4 fruit fly cellular contexts compared by ENCODE assay signal in the genomic region with DNA sequence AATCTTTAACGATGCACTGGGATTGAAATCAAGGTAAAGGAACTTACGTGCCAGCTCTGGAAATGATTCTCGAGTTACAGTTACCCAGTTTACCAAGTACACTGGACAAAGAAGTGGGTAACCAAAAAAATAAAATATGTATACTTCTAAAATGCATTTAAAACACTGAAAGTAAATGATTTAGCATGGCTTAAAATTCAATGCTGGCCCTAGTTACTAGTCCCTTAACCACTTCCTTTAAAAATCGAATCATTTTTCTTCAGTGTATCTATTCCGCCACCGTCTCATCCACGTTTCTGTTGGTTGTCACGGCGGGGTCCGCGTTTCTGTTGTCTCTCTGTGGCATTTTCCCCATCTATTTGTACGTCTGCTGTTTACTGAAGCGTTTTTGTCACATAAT.
TF ChIP-seq lines count a peak whose summit lies in the region.

No protein-coding gene starts in this region.

- no peak for TF ChIP-seq CTCF in whole organism, embryonic (GFP tag; optimal IDR thresholded peaks at IDR 0.05; lab: Kevin White, UChicago)

TF ChIP-seq in whole organism, embryonic, 481 proteins besides CTCF, POLR2A, EP300 and RAD21 (continues in another document):
- no peak for TF ChIP-seq dan (GFP tag; IDR thresholded peaks at IDR 0.05; lab: Robert Waterston, UW)
- TF ChIP-seq gcm (GFP tag; optimal IDR thresholded peaks at IDR 0.05; lab: Kevin White, UChicago) = no peak
- no peak for TF ChIP-seq cad (GFP tag; optimal IDR thresholded peaks at IDR 0.05; lab: Kevin White, UChicago)
- no peak for TF ChIP-seq CG3838 (GFP tag; optimal IDR thresholded peaks at IDR 0.05; lab: Kevin White, UChicago)
- TF ChIP-seq CG30431 (GFP tag; optimal IDR thresholded peaks at IDR 0.05; lab: Kevin White, UChicago) = peak; percentile 28
- TF ChIP-seq Atf6 (GFP tag; IDR thresholded peaks at IDR 0.05; lab: Robert Waterston, UW) = peak; percentile 49
- TF ChIP-seq grau (tag; optimal IDR thresholded peaks at IDR 0.05; lab: Kevin White, UChicago) = peak; percentile 38
- no peak for TF ChIP-seq sima (GFP tag; optimal IDR thresholded peaks at IDR 0.05; lab: Kevin White, UChicago)
- peak; percentile 20 for TF ChIP-seq CG13296 (GFP tag; optimal IDR thresholded peaks at IDR 0.05; lab: Kevin White, UChicago)
- TF ChIP-seq bigmax (GFP tag; optimal IDR thresholded peaks at IDR 0.05; lab: Kevin White, UChicago) = no peak
- no peak for TF ChIP-seq CG12071 (GFP tag; optimal IDR thresholded peaks at IDR 0.05; lab: Kevin White, UChicago)
- peak; percentile 50 for TF ChIP-seq sisA (GFP tag; IDR thresholded peaks at IDR 0.05; lab: Robert Waterston, UW)
- no peak for TF ChIP-seq Elba2 (GFP tag; optimal IDR thresholded peaks at IDR 0.05; lab: Kevin White, UChicago)
- TF ChIP-seq ci (GFP tag; IDR thresholded peaks at IDR 0.05; lab: Robert Waterston, UW) = no peak
- TF ChIP-seq bowl (GFP tag; IDR thresholded peaks at IDR 0.05; lab: Robert Waterston, UW) = no peak
- peak; percentile 35 for TF ChIP-seq bcd (GFP tag; optimal IDR thresholded peaks at IDR 0.05; lab: Kevin White, UChicago)
- no peak for TF ChIP-seq chn (GFP tag; optimal IDR thresholded peaks at IDR 0.05; lab: Kevin White, UChicago)
- no peak for TF ChIP-seq CG3726 (GFP tag; IDR thresholded peaks at IDR 0.05; lab: Robert Waterston, UW)
- TF ChIP-seq otp (GFP tag; IDR thresholded peaks at IDR 0.05; lab: Robert Waterston, UW) = 0 out of 3 replicates have a peak, but pooled peaks have one; percentile 29
- TF ChIP-seq pfk (GFP tag; optimal IDR thresholded peaks at IDR 0.05; lab: Kevin White, UChicago) = no peak
- TF ChIP-seq CG6854 (GFP tag; optimal IDR thresholded peaks at IDR 0.05; lab: Kevin White, UChicago) = no peak
- TF ChIP-seq unc-4 (GFP tag; IDR thresholded peaks at IDR 0.05; lab: Robert Waterston, UW; ENCODE audit: partially characterized antibody) = no peak

TF ChIP-seq in whole organism, prepupa, 60 proteins besides CTCF, POLR2A, EP300 and RAD21 (continues in another document):
- TF ChIP-seq CG6276 (GFP tag; optimal IDR thresholded peaks at IDR 0.05; lab: Kevin White, UChicago) = peak; percentile 1
- TF ChIP-seq CG34406 (GFP tag; optimal IDR thresholded peaks at IDR 0.05; lab: Kevin White, UChicago) = no peak
- TF ChIP-seq ss (GFP tag; optimal IDR thresholded peaks at IDR 0.05; lab: Kevin White, UChicago) = peak in 1 of 2 experiments; percentile 4
- peak; percentile 33 for TF ChIP-seq Ets96B (tag; optimal IDR thresholded peaks at IDR 0.05; lab: Kevin White, UChicago)
- peak; percentile 43 for TF ChIP-seq CG32006 (GFP tag; optimal IDR thresholded peaks at IDR 0.05; lab: Kevin White, UChicago)
- TF ChIP-seq Hr39 (GFP tag; optimal IDR thresholded peaks at IDR 0.05; lab: Kevin White, UChicago) = peak; percentile 12
- TF ChIP-seq CG31627 (GFP tag; optimal IDR thresholded peaks at IDR 0.05; lab: Kevin White, UChicago) = peak; percentile 14
- TF ChIP-seq CG3032 (tag; optimal IDR thresholded peaks at IDR 0.05; lab: Kevin White, UChicago) = peak; percentile 31
- peak; percentile 24 for TF ChIP-seq OdsH (GFP tag; optimal IDR thresholded peaks at IDR 0.05; lab: Kevin White, UChicago)
- no peak for TF ChIP-seq Blimp-1 (GFP tag; optimal IDR thresholded peaks at IDR 0.05; lab: Kevin White, UChicago)
- TF ChIP-seq CG8632 (GFP tag; optimal IDR thresholded peaks at IDR 0.05; lab: Kevin White, UChicago) = no peak
- TF ChIP-seq CG3919 (GFP tag; optimal IDR thresholded peaks at IDR 0.05; lab: Kevin White, UChicago) = peak; percentile 7
- TF ChIP-seq CG15336 (GFP tag; IDR thresholded peaks at IDR 0.05; lab: Robert Waterston, UW) = peak; percentile 34; the same call in 1 of the 2 replicates
- no peak for TF ChIP-seq Met (GFP tag; optimal IDR thresholded peaks at IDR 0.05; lab: Kevin White, UChicago)
- TF ChIP-seq svp (GFP tag; lab: Kevin White, UChicago) = peak; percentile 58
- no peak for TF ChIP-seq salr (GFP tag; optimal IDR thresholded peaks at IDR 0.05; lab: Kevin White, UChicago)
- TF ChIP-seq spab (GFP tag; optimal IDR thresholded peaks at IDR 0.05; lab: Kevin White, UChicago) = peak; percentile 3
- TF ChIP-seq pdm3 (GFP tag; optimal IDR thresholded peaks at IDR 0.05; lab: Kevin White, UChicago) = peak; percentile 28
- TF ChIP-seq CG11762 (GFP tag; optimal IDR thresholded peaks at IDR 0.05; lab: Kevin White, UChicago; ENCODE audit: insufficient read depth) = no peak
- TF ChIP-seq CG10631 (GFP tag; optimal IDR thresholded peaks at IDR 0.05; lab: Kevin White, UChicago) = peak; percentile 5
- TF ChIP-seq achi (GFP tag; optimal IDR thresholded peaks at IDR 0.05; lab: Kevin White, UChicago) = peak; percentile 32
- no peak for TF ChIP-seq CG16779 (tag; optimal IDR thresholded peaks at IDR 0.05; lab: Kevin White, UChicago)

TF ChIP-seq in whole organism, pupa, 21 proteins besides CTCF, POLR2A, EP300 and RAD21:
- TF ChIP-seq EcR (GFP tag; optimal IDR thresholded peaks at IDR 0.05; lab: Kevin White, UChicago) (no peak), Pif1B (GFP tag; optimal IDR thresholded peaks at IDR 0.05; lab: Kevin White, UChicago) (no peak), CG17806 (tag; optimal IDR thresholded peaks at IDR 0.05; lab: Kevin White, UChicago) (peak; percentile 13), CG4496 (GFP tag; IDR thresholded peaks at IDR 0.05; lab: Robert Waterston, UW) (peak; percentile 47; the same call in 2 of the 3 replicates), Pif1A (GFP tag; optimal IDR thresholded peaks at IDR 0.05; lab: Kevin White, UChicago) (peak; percentile 49), Ets98B (GFP tag; IDR thresholded peaks at IDR 0.05; lab: Robert Waterston, UW) (no peak), CG8301 (tag; optimal IDR thresholded peaks at IDR 0.05; lab: Kevin White, UChicago) (peak; percentile 6), CG32121 (GFP tag; IDR thresholded peaks at IDR 0.05; lab: Robert Waterston, UW) (no peak), D1 (tag; optimal IDR thresholded peaks at IDR 0.05; lab: Kevin White, UChicago) (no peak), rn (GFP tag; IDR thresholded peaks at IDR 0.05; lab: Robert Waterston, UW) (no peak), fd96Ca (GFP tag; IDR thresholded peaks at IDR 0.05; lab: Robert Waterston, UW) (0 out of 3 replicates have a peak, but pooled peaks have one; percentile 24), CG8159 (tag; optimal IDR thresholded peaks at IDR 0.05; lab: Kevin White, UChicago) (peak; percentile 23), gl (tag; optimal IDR thresholded peaks at IDR 0.05; lab: Kevin White, UChicago) (no peak), CG14655 (GFP tag; optimal IDR thresholded peaks at IDR 0.05; lab: Kevin White, UChicago) (peak; percentile 42), CG9948 (tag; optimal IDR thresholded peaks at IDR 0.05; lab: Kevin White, UChicago) (peak; percentile 31), CG15710 (tag; optimal IDR thresholded peaks at IDR 0.05; lab: Kevin White, UChicago) (peak; percentile 3), CG34367 (tag; optimal IDR thresholded peaks at IDR 0.05; lab: Kevin White, UChicago) (no peak), CG13204 (GFP tag; optimal IDR thresholded peaks at IDR 0.05; lab: Kevin White, UChicago) (no peak), CG10348 (GFP tag; IDR thresholded peaks at IDR 0.05; lab: Robert Waterston, UW) (no peak), Snoo (tag; optimal IDR thresholded peaks at IDR 0.05; lab: Kevin White, UChicago) (no peak), CG12605 (GFP tag; IDR thresholded peaks at IDR 0.05; lab: Robert Waterston, UW) (no peak)

TF ChIP-seq in whole organism, wandering third instar larva, 38 proteins besides CTCF, POLR2A, EP300 and RAD21:
- TF ChIP-seq dsf (GFP tag; optimal IDR thresholded peaks at IDR 0.05; lab: Kevin White, UChicago; ENCODE audit: borderline replicate concordance) (no peak), sv (GFP tag; optimal IDR thresholded peaks at IDR 0.05; lab: Kevin White, UChicago) (peak; percentile 7), Hr78 (GFP tag; optimal IDR thresholded peaks at IDR 0.05; lab: Kevin White, UChicago) (no peak), ey (GFP tag; optimal IDR thresholded peaks at IDR 0.05; lab: Kevin White, UChicago) (peak; percentile 15), woc (GFP tag; optimal IDR thresholded peaks at IDR 0.05; lab: Kevin White, UChicago) (no peak), CG32264 (GFP tag; optimal IDR thresholded peaks at IDR 0.05; lab: Kevin White, UChicago) (no peak), h (GFP tag; optimal IDR thresholded peaks at IDR 0.05; lab: Kevin White, UChicago) (peak; percentile 11), lola (GFP tag; optimal IDR thresholded peaks at IDR 0.05; lab: Kevin White, UChicago) (no peak)

Comparison
In these comparisons a context has a peak if more than half of its experiments do, and no peak if none do; other contexts are left out.
1. Of the 7 proteins assayed by ChIP-seq in both whole organism, embryonic and whole organism, prepupa: peak only in whole organism, embryonic: Sox102F; only in whole organism, prepupa: Hr39; in both: none; in neither: 5.